Worm (Caenorhabditis elegans) whole organism, L1 larva: ENCODE data around the gene Y49F6B.9.

Experiments
- C04F5.9 ChIP-seq: sonication (generic microtip); optimal IDR thresholded peaks from 2 replicates; lab custom pipeline; 2016; ENCODE audit warnings: missing genetic modification characterization, missing compliant biosample characterization
- C16A3.4 ChIP-seq: fragments of 150-350 bp; optimal IDR thresholded peaks from 2 replicates; lab custom pipeline; 2014; ENCODE audit warnings: missing biosample characterization, missing genetic modification characterization
- aha-1 ChIP-seq: fragments of 150-350 bp; optimal IDR thresholded peaks from 2 replicates; lab custom pipeline; 2014; ENCODE audit warnings: missing biosample characterization, missing genetic modification characterization
- ama-1 ChIP-seq: fragments of 150-350 bp; optimal IDR thresholded peaks from 2 replicates; lab custom pipeline; 2014
- blmp-1 ChIP-seq: fragments of 150-350 bp; optimal IDR thresholded peaks from 2 replicates; lab custom pipeline; 2014; ENCODE audit warnings: missing biosample characterization, missing genetic modification characterization
- ceh-82 ChIP-seq, 3 experiments: fragments of 150-350 bp in 1 of 3; sonication (generic microtip) in 2 of 3; optimal IDR thresholded peaks; 2 replicates each; lab custom pipeline; 2014 to 2017; ENCODE audit warnings: missing biosample characterization in 3 of 3, missing genetic modification characterization in 3 of 3
- ceh-90 ChIP-seq: sonication (generic microtip); optimal IDR thresholded peaks from 2 replicates; lab custom pipeline; 2016; ENCODE audit warnings: missing genetic modification characterization, missing compliant biosample characterization
- dsc-1 ChIP-seq: sonication (generic microtip); optimal IDR thresholded peaks from 2 replicates; lab custom pipeline; 2016; ENCODE audit warnings: mild to moderate bottlenecking, missing genetic modification characterization, missing compliant biosample characterization
- efl-3 ChIP-seq: fragments of 200-800 bp; sonication (Bioruptor generic); optimal IDR thresholded peaks from 2 replicates; lab custom pipeline; 2018; ENCODE audit warnings: mild to moderate bottlenecking, missing genetic modification characterization, missing compliant biosample characterization
- egl-13 ChIP-seq: sonication (generic microtip); optimal IDR thresholded peaks from 2 replicates; lab custom pipeline; 2016; ENCODE audit warnings: missing genotype, missing genetic modification reagents, missing genetic modification characterization, missing compliant biosample characterization
- egl-27 ChIP-seq, 2 experiments: fragments of 150-350 bp in 1 of 2; sonication (generic microtip); optimal IDR thresholded peaks; 3 replicates each; lab custom pipeline; 2017 to 2018; ENCODE audit warnings: missing biosample characterization in 2 of 2, missing genetic modification characterization in 2 of 2, missing genetic modification reagents in 2 of 2
- elt-3 ChIP-seq, 6 experiments: fragments of 150-350 bp in 1 of 6; sonication (generic microtip); optimal IDR thresholded peaks; 2 replicates each; lab custom pipeline; 2017 to 2018; ENCODE audit warnings: missing biosample characterization in 6 of 6, missing genetic modification characterization in 6 of 6, inconsistent platforms in 1 of 6
- fkh-10 ChIP-seq: sonication (generic microtip); optimal IDR thresholded peaks from 2 replicates; lab custom pipeline; 2017; ENCODE audit warnings: missing biosample characterization, missing genetic modification reagents, missing genetic modification characterization
- fos-1 ChIP-seq: fragments of 150-350 bp; optimal IDR thresholded peaks from 2 replicates; lab custom pipeline; 2014; ENCODE audit warnings: missing biosample characterization, missing genetic modification characterization
- grh-1 ChIP-seq: fragments of 200-800 bp; sonication (Bioruptor generic); IDR thresholded peaks from 2 replicates; pipeline ENCODE4 v1.3.6; 2022; ENCODE audit warnings: missing genetic modification reagents, missing genetic modification characterization, missing compliant biosample characterization
- hlh-4 ChIP-seq: sonication (generic microtip); optimal IDR thresholded peaks from 2 replicates; lab custom pipeline; 2016; ENCODE audit warnings: mild to moderate bottlenecking, missing genetic modification characterization, missing compliant biosample characterization
- irx-1 ChIP-seq: sonication (generic microtip); optimal IDR thresholded peaks from 2 replicates; lab custom pipeline; 2016; ENCODE audit warnings: missing genetic modification characterization, missing compliant biosample characterization
- isw-1 ChIP-seq: fragments of 200-800 bp; sonication (Bioruptor generic); IDR thresholded peaks from 2 replicates; pipeline ENCODE4 v1.3.6; 2022; ENCODE audit warnings: missing genetic modification characterization, missing compliant biosample characterization
- jun-1 ChIP-seq: fragments of 150-350 bp; optimal IDR thresholded peaks from 2 replicates; lab custom pipeline; 2014; ENCODE audit warnings: missing biosample characterization, missing genetic modification reagents, missing genetic modification characterization
- lin-39 ChIP-seq: fragments of 150-350 bp; optimal IDR thresholded peaks from 2 replicates; lab custom pipeline; 2014; ENCODE audit warnings: missing biosample characterization, missing genetic modification reagents, missing genetic modification characterization
- mab-9 ChIP-seq: fragments of 200-800 bp; sonication (Bioruptor generic); IDR thresholded peaks from 2 replicates; pipeline ENCODE4 v1.3.6; 2022; ENCODE audit warnings: missing genetic modification reagents, missing genetic modification characterization, missing compliant biosample characterization
- nhr-11 ChIP-seq: fragments of 150-350 bp; optimal IDR thresholded peaks from 2 replicates; lab custom pipeline; 2014; ENCODE audit warnings: missing biosample characterization, missing genetic modification characterization
- nhr-20 ChIP-seq: sonication (generic microtip); optimal IDR thresholded peaks from 2 replicates; lab custom pipeline; 2016; ENCODE audit warnings: mild to moderate bottlenecking, missing genetic modification characterization, missing compliant biosample characterization
- nhr-76 ChIP-seq: sonication (generic microtip); optimal IDR thresholded peaks from 2 replicates; lab custom pipeline; 2017; ENCODE audit warnings: missing biosample characterization, missing genetic modification characterization
- nhr-84 ChIP-seq: sonication (generic microtip); optimal IDR thresholded peaks from 2 replicates; lab custom pipeline; 2017; ENCODE audit warnings: missing biosample characterization, missing genetic modification characterization
- nhr-90 ChIP-seq: sonication (generic microtip); optimal IDR thresholded peaks from 2 replicates; lab custom pipeline; 2016; ENCODE audit warnings: mild to moderate bottlenecking, missing genetic modification characterization, missing compliant biosample characterization; ENCODE audit not compliant: poor library complexity
- rnt-1 ChIP-seq: sonication (generic microtip); optimal IDR thresholded peaks from 2 replicates; lab custom pipeline; 2016; ENCODE audit warnings: mild to moderate bottlenecking, missing genetic modification characterization, moderate library complexity, missing compliant biosample characterization
- skn-1 ChIP-seq: fragments of 150-350 bp; optimal IDR thresholded peaks from 2 replicates; lab custom pipeline; 2014; ENCODE audit warnings: missing biosample characterization, missing genetic modification characterization
- sox-4 ChIP-seq: sonication (generic microtip); optimal IDR thresholded peaks from 2 replicates; lab custom pipeline; 2016; ENCODE audit warnings: missing genetic modification characterization, missing compliant biosample characterization
- sptf-1 ChIP-seq: fragments of 150-350 bp; optimal IDR thresholded peaks from 2 replicates; lab custom pipeline; 2014; ENCODE audit warnings: missing biosample characterization, missing genetic modification characterization
- swsn-7 ChIP-seq: sonication (generic microtip); optimal IDR thresholded peaks from 2 replicates; lab custom pipeline; 2016; ENCODE audit warnings: missing genetic modification characterization, missing compliant biosample characterization
- tlp-1 ChIP-seq: fragments of 150-350 bp; optimal IDR thresholded peaks from 2 replicates; lab custom pipeline; 2014; ENCODE audit warnings: missing biosample characterization, missing genetic modification characterization
- vab-15 ChIP-seq: sonication (generic microtip); optimal IDR thresholded peaks from 2 replicates; lab custom pipeline; 2017; ENCODE audit warnings: missing genotype, mild to moderate bottlenecking, missing genetic modification characterization, missing compliant biosample characterization
- xbp-1 ChIP-seq: sonication (generic microtip); optimal IDR thresholded peaks from 2 replicates; lab custom pipeline; 2016; ENCODE audit warnings: missing genetic modification characterization, missing compliant biosample characterization
- zag-1 ChIP-seq: fragments of 150-350 bp; optimal IDR thresholded peaks from 2 replicates; lab custom pipeline; 2014; ENCODE audit warnings: missing biosample characterization, missing genetic modification characterization
- zip-4 ChIP-seq: fragments of 200-800 bp; sonication (Bioruptor generic); optimal IDR thresholded peaks from 2 replicates; lab custom pipeline; 2018; ENCODE audit warnings: mild to moderate bottlenecking, missing genetic modification characterization, moderate library complexity, missing compliant biosample characterization
- ztf-11 ChIP-seq, 2 experiments: sonication (generic microtip); optimal IDR thresholded peaks; 2 replicates each; lab custom pipeline; 2016 to 2017; ENCODE audit warnings: missing genetic modification characterization in 2 of 2, missing biosample characterization in 1 of 2, missing compliant biosample characterization in 1 of 2

Y49F6B.9 gene

DNA sequence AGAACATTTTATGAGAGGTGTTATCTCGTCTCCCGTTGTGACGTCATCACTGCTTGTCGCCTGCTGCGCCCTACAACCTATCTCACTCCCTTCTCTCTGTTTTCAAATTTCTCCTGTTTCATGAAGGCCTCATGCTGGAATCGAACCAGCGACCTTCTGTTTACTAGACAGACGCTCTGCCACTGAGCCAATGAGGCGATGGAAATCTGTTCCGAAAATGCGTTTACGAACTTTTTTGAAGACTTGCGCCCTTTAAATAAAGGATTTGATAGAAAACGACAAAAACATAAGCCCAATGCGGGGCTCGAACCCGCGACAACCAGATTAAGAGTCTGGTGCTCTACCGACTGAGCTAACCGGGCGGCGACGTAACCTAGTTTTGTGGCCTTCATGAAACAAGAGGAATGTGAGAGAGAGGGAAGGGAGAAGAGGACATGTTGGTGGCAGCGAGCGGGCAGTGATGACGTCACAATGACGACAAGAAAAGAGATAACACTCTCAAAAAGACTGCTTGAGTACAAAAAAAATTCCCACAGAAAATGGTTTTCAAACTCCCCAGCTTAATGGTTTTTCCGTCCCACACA, 19.9 kb upstream of the Y49F6B.9 start, which contains the start of gene clec-126 (continued):
- no peak for TF ChIP-seq aha-1 (tag; lab: Kevin White, UChicago)
- no peak for TF ChIP-seq efl-3 (GFP tag; lab: Kevin White, UChicago)
- no peak for TF ChIP-seq zag-1 (tag; lab: Kevin White, UChicago)
- TF ChIP-seq isw-1 (GFP tag; lab: Robert Waterston, UW), result no peak
- no peak for TF ChIP-seq nhr-11 (tag; lab: Kevin White, UChicago)
- TF ChIP-seq elt-3 (tag; optimal IDR thresholded peaks at IDR 0.05; lab: Kevin White, UChicago), result peak in 2 of 6 experiments; percentile 2 to 40
- TF ChIP-seq, all 84 proteins: peak for 44

DNA sequence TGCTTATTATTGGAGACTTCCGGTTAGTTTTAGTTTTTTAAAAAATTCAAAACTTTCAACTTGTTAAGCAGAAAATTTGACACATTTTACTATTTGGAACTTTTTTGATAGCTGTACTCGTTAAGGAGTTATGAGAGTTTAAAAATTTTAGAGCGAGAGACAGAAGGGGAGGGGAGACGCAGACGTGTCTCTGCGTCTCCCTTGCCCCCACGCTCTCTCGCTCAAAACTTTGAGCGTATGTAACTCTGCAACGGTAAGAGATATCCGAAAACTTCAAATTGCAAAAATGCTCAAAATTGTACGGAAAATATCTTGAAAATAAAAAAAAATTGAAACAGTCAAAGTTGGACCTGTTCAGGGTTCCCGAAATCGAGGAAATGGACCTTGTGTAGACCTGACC, 17.0 kb upstream of the Y49F6B.9 start:
- no peak for TF ChIP-seq mab-9 (GFP tag; lab: Robert Waterston, UW)
- TF ChIP-seq nhr-11 (tag; lab: Kevin White, UChicago), result no peak
- TF ChIP-seq swsn-7 (tag; lab: Kevin White, UChicago), result no peak
- no peak for TF ChIP-seq ama-1 (lab: Kevin White, UChicago)
- TF ChIP-seq hlh-4, result no peak
- TF ChIP-seq nhr-20 (tag; lab: Kevin White, UChicago), result no peak
- no peak for TF ChIP-seq irx-1 (tag; lab: Kevin White, UChicago)
- no peak for TF ChIP-seq ztf-11 (tag; optimal IDR thresholded peaks at IDR 0.05; lab: Kevin White, UChicago)
- no peak for TF ChIP-seq fkh-10 (GFP tag; lab: Kevin White, UChicago)

DNA sequence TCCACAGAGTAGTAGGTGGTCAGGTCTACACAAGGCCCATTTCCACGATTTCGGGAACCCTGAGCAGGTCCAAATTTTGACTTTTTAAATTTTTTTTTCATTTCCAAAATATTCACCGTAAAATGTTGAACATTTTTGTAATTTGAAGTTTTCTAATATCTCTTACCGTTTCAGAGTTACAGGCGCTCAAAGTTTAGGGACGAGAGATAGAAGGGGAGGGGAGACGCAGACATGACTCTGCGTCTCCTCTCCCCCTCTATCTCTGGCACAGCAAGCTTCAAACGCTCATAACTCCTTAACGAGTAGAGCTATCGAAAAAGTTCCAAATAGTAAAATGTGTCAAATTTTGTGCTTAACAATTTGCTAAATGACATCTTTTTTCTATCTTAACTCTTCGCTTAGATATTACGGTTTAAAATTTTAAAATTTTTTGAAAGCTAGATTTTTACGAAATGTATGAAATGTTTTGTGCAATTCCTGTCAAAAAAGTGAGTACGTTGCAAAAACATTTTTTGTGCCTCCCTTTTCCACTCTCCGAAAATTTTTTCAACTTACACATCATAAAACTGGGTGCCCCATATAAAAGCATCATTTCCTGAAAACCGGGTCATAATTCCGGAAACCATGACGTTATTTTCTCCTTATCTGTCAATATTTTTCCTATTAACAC, 16.3 kb upstream of the Y49F6B.9 start, which contains the start of the genes Y49F6B.14 and clec-125:
Y49F6B.14 (minus strand) TSS at position 101 of the 670 bp plus-strand sequence.
clec-125 (plus strand) TSS at position 620 of the 670 bp plus-strand sequence.
- TF ChIP-seq rnt-1 (tag; lab: Kevin White, UChicago), result no peak
- no peak for TF ChIP-seq egl-27 (tag; optimal IDR thresholded peaks at IDR 0.05; lab: Kevin White, UChicago)
- TF ChIP-seq mab-9 (GFP tag; lab: Robert Waterston, UW), result no peak
- TF ChIP-seq ceh-90 (tag; lab: Kevin White, UChicago), result no peak
- no peak for TF ChIP-seq sptf-1
- no peak for TF ChIP-seq efl-3 (GFP tag; lab: Kevin White, UChicago)
- no peak for TF ChIP-seq ceh-82 (tag; optimal IDR thresholded peaks at IDR 0.05; lab: Kevin White, UChicago)
- no peak for TF ChIP-seq tlp-1 (tag; lab: Kevin White, UChicago)
- TF ChIP-seq nhr-76 (tag; lab: Kevin White, UChicago), result no peak
- TF ChIP-seq vab-15 (tag; lab: Kevin White, UChicago), result no peak
- no peak for TF ChIP-seq sox-4 (tag; lab: Kevin White, UChicago)
- TF ChIP-seq lin-39 (tag; lab: Kevin White, UChicago), result no peak
- no peak for TF ChIP-seq jun-1 (tag; lab: Kevin White, UChicago)
- no peak for TF ChIP-seq zip-4 (GFP tag; lab: Kevin White, UChicago)
- no peak for TF ChIP-seq C04F5.9

DNA sequence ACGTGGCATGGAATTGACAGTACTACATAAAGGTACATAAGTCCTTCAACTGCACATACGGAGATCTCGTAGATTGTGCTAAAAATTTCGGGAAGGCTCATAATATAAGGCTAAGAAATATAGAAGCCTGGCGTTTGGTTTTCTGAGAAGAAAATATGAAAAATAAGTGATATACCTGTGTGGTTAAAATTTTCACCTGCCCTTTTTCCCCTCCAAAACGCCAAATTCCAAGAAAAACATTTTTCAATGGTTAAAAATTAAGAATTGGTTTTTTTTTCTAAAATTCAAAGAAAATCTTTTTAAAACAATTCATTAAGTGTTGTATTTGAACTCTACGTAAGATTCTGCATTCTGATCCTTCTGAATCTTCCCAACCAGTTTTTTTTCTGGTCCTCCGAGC, 15.4 kb upstream of the Y49F6B.9 start, which contains the start of gene srz-5:
srz-5 (minus strand) TSS at position 101 of the 400 bp plus-strand sequence.
- TF ChIP-seq hlh-4 (peak; percentile 55), blmp-1 (tag; lab: Kevin White, UChicago) (no peak)

DNA sequence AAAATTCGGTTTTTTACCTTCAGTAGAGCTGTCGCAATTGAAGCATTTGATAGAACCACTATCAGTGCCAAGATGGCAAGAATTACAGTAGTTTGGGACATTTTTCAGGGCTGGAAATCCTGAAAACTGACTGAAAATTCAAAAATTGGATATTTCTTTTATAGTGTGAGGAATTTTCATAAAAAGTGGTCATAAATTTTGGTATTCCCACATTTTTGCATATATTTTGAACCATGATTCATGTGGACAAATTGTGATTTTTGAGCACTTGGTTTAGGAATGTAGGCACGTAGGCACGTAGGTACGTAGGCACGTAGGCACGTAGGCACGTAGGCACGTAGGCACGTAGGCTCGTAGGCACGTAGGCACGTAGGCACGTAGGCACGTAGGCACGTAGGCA, 13.1 kb upstream of the Y49F6B.9 start, which contains the start of gene Y49F6B.19:
Y49F6B.19 (minus strand) TSS at position 101 of the 400 bp plus-strand sequence.
- TF ChIP-seq zip-4 (GFP tag; lab: Kevin White, UChicago) (no peak), nhr-11 (tag; lab: Kevin White, UChicago) (no peak), jun-1 (tag; lab: Kevin White, UChicago) (no peak), xbp-1 (tag; lab: Kevin White, UChicago) (no peak), nhr-84 (tag; lab: Kevin White, UChicago) (no peak), nhr-90 (tag; lab: Kevin White, UChicago) (no peak), C16A3.4 (tag; lab: Kevin White, UChicago) (no peak), fos-1 (tag; lab: Kevin White, UChicago) (no peak), skn-1 (no peak), grh-1 (GFP tag; lab: Robert Waterston, UW) (no peak), dsc-1 (tag; lab: Kevin White, UChicago) (no peak), zag-1 (tag; lab: Kevin White, UChicago) (no peak), sptf-1 (no peak), efl-3 (GFP tag; lab: Kevin White, UChicago) (no peak), egl-13 (tag; lab: Kevin White, UChicago) (no peak)
